Fruit fly (Drosophila melanogaster): ENCODE measurements around the gene Glut3.

DNA sequence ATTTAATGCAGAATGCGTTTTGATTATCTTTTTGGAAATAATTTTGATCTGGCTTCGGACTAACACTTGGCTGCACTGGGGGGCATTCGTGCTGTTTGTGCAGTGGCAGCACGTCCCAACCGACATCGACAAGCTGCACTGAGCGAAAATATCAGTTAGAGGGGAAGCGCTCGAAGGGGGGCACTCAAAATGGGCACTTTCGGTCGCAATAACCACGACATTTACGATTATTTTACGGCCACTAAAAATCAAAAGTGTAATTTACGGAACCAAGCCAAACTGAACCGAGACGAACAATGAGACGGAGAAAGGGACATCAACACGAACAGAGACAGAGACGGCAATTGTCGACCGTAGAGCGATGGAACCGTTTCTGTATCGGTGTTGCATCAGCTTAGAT lies 41.3 kb upstream of the Glut3 start:
- TF ChIP-seq N (GFP tag; optimal IDR thresholded peaks at IDR 0.05) = no peak
- no peak for TF ChIP-seq Jra (GFP tag; optimal IDR thresholded peaks at IDR 0.05)
- no peak for TF ChIP-seq pan (optimal IDR thresholded peaks at IDR 0.05)
- no peak for TF ChIP-seq h (GFP tag; optimal IDR thresholded peaks at IDR 0.05)
